Fruit fly (Drosophila melanogaster): ENCODE results near the gene CG6290.

- TF ChIP-seq CG11617 (GFP tag; optimal IDR thresholded peaks at IDR 0.05) (no peak), pad (GFP tag; optimal IDR thresholded peaks at IDR 0.05) (no peak), cic (GFP tag; optimal IDR thresholded peaks at IDR 0.05) (no peak), CG7101 (tag; optimal IDR thresholded peaks at IDR 0.05) (no peak)
Measured at dm6 chrX:18422112-18422511, 15.2 kb upstream of the CG6290 start, which contains the start of gene CG42323.
